Worm (Caenorhabditis elegans) whole organism, L4 larva: ENCODE data around the gene srx-93.

Experiments
- daf-19 ChIP-seq: fragments of 200-800 bp; sonication (Bioruptor generic); conservative IDR thresholded peaks from 2 replicates; pipeline ENCODE4 v1.3.6; 2022; ENCODE audit warnings: missing genetic modification characterization, missing compliant biosample characterization
- dmd-9 ChIP-seq: fragments of 200-800 bp; sonication (Bioruptor generic); IDR thresholded peaks from 2 replicates; pipeline ENCODE4 v1.3.6; 2022; ENCODE audit warnings: missing genetic modification reagents, missing genetic modification characterization, missing compliant biosample characterization
- lin-15B ChIP-seq: fragments of 150-350 bp; sonication (generic microtip); optimal IDR thresholded peaks from 3 replicates; lab custom pipeline; 2014; ENCODE audit warnings: missing biosample characterization, missing genetic modification characterization
- lsy-2 ChIP-seq, 2 experiments: fragments of 150-350 bp in 1 of 2; sonication (generic microtip) in 1 of 2; optimal IDR thresholded peaks; 2 replicates each; lab custom pipeline; 2014 to 2017; ENCODE audit warnings: missing biosample characterization in 2 of 2, missing genetic modification characterization in 2 of 2
- mep-1 ChIP-seq: fragments of 150-350 bp; sonication (generic microtip); optimal IDR thresholded peaks from 3 replicates; lab custom pipeline; 2014; ENCODE audit warnings: missing biosample characterization, missing genetic modification characterization
- snpc-4 ChIP-seq: fragments of 150-350 bp; optimal IDR thresholded peaks from 2 replicates; lab custom pipeline; 2014; ENCODE audit warnings: missing biosample characterization, missing genetic modification characterization

DNA sequence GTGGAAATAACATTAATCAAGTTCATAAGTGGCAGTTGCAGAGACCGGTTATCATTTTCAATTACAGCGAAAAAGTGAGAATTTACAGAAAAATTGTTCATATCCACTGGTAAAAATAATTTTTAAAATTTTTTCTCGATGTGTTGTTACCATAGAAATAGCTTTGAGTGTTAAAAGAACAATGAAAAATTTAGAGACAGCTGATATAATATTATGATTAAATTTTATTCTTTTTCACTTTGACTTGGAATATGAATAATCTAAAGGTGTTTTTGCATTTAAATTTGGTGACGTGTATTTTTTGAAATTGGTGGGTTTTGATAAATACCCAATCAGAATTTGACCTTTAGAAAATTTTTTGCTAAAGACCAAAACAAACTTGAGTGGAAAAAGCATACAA, 11.1 kb upstream of the srx-93 start, which contains the start of gene F59B1.6:
- TF ChIP-seq mep-1 (tag; lab: Kevin White, UChicago) (no peak), daf-19 (GFP tag; lab: Robert Waterston, UW) (no peak), lsy-2 (tag; optimal IDR thresholded peaks at IDR 0.05; lab: Kevin White, UChicago) (no peak), lin-15B (tag; lab: Kevin White, UChicago) (no peak), snpc-4 (tag; lab: Kevin White, UChicago) (no peak), dmd-9 (GFP tag; lab: Robert Waterston, UW) (no peak)
